Fruit fly (Drosophila melanogaster): ENCODE data around the gene CG6912.

DNA sequence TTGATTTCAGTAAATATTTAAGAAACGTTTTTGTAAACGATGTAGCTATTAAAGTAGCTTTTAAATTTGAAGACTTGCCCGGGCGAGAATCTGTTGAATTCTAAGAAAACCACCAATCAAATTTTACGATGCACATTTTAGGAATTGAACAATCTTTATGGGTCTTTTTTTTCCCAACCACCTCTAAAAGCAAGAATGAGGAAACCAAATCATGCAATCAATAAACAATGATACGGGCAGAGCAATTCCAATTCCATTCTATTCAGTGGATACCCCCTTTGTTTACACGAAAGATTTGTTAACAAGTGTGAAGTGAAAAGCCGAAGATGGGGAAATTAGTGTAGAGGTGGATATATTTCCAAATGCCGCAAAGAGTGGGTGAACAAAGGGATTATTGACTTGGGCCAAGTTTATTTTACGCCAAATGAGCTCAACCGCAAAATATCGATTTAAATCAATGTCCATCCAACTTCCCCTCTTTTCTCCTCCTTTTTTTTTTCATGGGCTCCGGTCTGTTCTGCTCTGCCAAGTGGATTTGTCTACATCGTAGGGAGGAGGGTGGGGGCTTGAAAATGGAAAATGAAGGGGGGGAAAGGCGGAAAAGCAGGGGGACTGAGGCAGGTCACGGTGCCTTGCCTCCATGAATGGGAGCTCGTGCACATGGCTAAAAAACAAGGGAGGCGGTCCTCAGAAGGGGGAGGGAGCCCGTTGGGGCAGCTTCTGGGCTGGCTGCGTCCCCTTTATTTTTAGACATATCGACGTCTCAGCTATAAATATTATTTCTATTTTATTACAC lies 15.0 kb downstream of the CG6912 start:
- no peak for TF ChIP-seq CG8478 (optimal IDR thresholded peaks at IDR 0.05)
- TF ChIP-seq CTCF (optimal IDR thresholded peaks at IDR 0.05): no peak

All from S2 (cell line).